Worm (Caenorhabditis elegans): ENCODE data around the gene snf-7.
A peak's percentile ranks its signal among the peaks of the same experiment; 100 is the strongest.

snf-7 gene

DNA sequence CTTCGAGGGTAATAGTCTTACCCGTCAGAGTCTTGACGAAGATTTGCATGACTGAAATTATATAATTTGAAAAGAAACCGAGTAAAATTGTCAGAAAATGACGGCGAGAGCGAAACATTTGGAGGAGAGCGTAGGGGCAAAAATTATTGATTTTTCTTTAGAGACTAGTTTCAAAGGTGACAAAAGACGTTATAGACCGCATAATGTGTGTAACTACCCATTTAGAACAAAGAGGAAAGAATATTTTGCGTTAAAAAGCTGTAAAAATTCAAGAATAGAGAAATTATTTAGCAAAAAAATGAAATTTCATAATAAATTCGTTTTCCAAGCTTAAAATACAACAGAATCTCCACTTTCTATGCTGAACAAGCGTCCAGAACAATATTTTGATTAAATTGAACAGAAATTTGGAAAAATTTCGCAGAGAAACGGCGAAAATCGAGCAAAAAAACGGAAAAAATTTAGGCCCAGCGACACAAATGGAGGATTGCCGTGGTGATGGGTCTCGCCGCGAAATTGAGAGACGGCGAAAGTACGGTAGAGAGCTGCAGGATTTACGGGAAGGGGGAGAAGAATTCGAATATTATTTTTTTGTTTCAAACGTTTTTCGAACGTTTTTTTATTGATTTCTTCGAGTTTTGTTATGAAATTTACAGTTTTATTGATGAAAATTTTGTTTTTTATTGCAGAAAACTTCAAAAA is 26.6 kb upstream of the snf-7 start, which contains the start of the genes ubq-2 and frg-1:
TSS of gene ubq-2 (minus strand) at position 51 of the 702 bp plus-strand sequence.
TSS of gene frg-1 (plus strand) at position 690 of the 702 bp plus-strand sequence.
- TF ChIP-seq ham-2 (GFP tag; optimal IDR thresholded peaks at IDR 0.05) (no peak), mls-2 (tag; optimal IDR thresholded peaks at IDR 0.05) (peak; percentile 10), hlh-1 (tag; optimal IDR thresholded peaks at IDR 0.05) (peak; percentile 11), pha-4 (tag; optimal IDR thresholded peaks at IDR 0.05) (peak; percentile 60), lsy-2 (tag; optimal IDR thresholded peaks at IDR 0.05) (peak; percentile 98), sptf-1 (tag; optimal IDR thresholded peaks at IDR 0.05) (no peak), ces-1 (GFP tag; optimal IDR thresholded peaks at IDR 0.05) (peak; percentile 10), mep-1 (tag; optimal IDR thresholded peaks at IDR 0.05) (peak; percentile 19), unc-120 (tag; optimal IDR thresholded peaks at IDR 0.05; ENCODE audit: poor library complexity, severe bottlenecking) (peak; percentile 12), sem-2 (GFP tag; optimal IDR thresholded peaks at IDR 0.05) (no peak), nhr-237 (tag; optimal IDR thresholded peaks at IDR 0.05) (peak; percentile 71), lin-13 (tag; optimal IDR thresholded peaks at IDR 0.05) (peak; percentile 76)

DNA sequence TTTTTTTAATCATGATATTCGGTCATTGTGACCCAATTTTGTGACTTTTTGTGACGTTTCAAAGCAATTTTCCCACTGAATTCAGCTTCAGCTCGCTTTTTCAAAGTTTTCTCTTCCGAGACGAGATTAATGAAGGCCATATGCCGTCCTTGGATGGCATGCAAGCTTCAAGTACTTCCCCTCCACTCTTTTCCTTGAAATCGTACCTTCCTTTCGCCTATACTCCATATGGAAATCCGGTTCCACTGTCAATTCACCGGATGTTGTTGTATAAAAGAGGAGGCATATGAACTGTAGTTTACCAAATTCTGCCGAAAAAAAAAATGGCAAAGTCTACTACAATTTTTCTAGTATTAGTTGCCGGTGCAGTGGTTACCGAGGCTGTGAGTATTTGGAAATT is 24.5 kb upstream of the snf-7 start, which contains the start of gene ZK1010.4:
TSS of gene ZK1010.4 (plus strand) at position 301 of the 400 bp plus-strand sequence.
- TF ChIP-seq elt-1 (tag; optimal IDR thresholded peaks at IDR 0.05; ENCODE audit: borderline replicate concordance, insufficient read depth) (no peak), drap-1 (GFP tag; optimal IDR thresholded peaks at IDR 0.05) (no peak), mls-2 (tag; optimal IDR thresholded peaks at IDR 0.05) (no peak), nhr-28 (tag; optimal IDR thresholded peaks at IDR 0.05) (no peak), cnd-1 (tag; optimal IDR thresholded peaks at IDR 0.05) (no peak), sptf-1 (tag; optimal IDR thresholded peaks at IDR 0.05) (no peak), zip-8 (tag; optimal IDR thresholded peaks at IDR 0.05) (no peak), flh-1 (GFP tag; optimal IDR thresholded peaks at IDR 0.05) (no peak), ham-2 (GFP tag; optimal IDR thresholded peaks at IDR 0.05) (no peak), ceh-39 (tag; optimal IDR thresholded peaks at IDR 0.05) (no peak)

DNA sequence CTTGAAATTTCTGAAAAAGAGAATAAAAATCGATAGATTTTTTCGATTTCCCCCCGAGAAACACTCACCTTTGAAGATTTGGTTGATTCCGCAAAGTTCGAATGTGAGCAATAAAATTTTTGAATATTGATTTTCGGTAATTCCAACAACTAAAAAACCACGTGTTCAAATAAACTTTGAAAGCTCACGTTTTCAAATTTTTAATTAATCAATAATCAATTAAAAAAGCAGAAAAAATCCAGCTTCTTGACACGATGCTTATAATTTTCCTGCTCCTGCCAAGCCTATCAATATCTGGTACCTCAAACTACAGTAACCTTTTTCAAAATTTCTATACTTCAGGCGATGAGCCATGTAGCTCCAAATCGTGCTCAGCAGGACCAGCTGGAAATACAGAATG is 17.8 kb upstream of the snf-7 start, which contains the start of gene ZK1010.5:
TSS of gene ZK1010.5 (minus strand) at position 101 of the 400 bp plus-strand sequence.
- no peak for TF ChIP-seq ceh-43 (GFP tag; optimal IDR thresholded peaks at IDR 0.05)
- TF ChIP-seq zip-8 (tag; optimal IDR thresholded peaks at IDR 0.05), result no peak
- no peak for TF ChIP-seq nhr-237 (tag; optimal IDR thresholded peaks at IDR 0.05)
- TF ChIP-seq pha-4 (tag; optimal IDR thresholded peaks at IDR 0.05), result no peak
- TF ChIP-seq hlh-1 (tag; optimal IDR thresholded peaks at IDR 0.05), result no peak
- TF ChIP-seq drap-1 (GFP tag; optimal IDR thresholded peaks at IDR 0.05), result no peak
- no peak for TF ChIP-seq unc-120 (tag; optimal IDR thresholded peaks at IDR 0.05; ENCODE audit: poor library complexity, severe bottlenecking)
- no peak for TF ChIP-seq lin-32 (GFP tag; optimal IDR thresholded peaks at IDR 0.05)
- no peak for TF ChIP-seq ham-2 (GFP tag; optimal IDR thresholded peaks at IDR 0.05)
- no peak for TF ChIP-seq ceh-83 (GFP tag; optimal IDR thresholded peaks at IDR 0.05)
- no peak for TF ChIP-seq mls-2 (tag; optimal IDR thresholded peaks at IDR 0.05)
- TF ChIP-seq sem-2 (GFP tag; optimal IDR thresholded peaks at IDR 0.05), result no peak
- TF ChIP-seq cnd-1 (tag; optimal IDR thresholded peaks at IDR 0.05), result no peak
- no peak for TF ChIP-seq snpc-4 (tag; optimal IDR thresholded peaks at IDR 0.05)
- TF ChIP-seq unc-39 (tag; optimal IDR thresholded peaks at IDR 0.05), result no peak

DNA sequence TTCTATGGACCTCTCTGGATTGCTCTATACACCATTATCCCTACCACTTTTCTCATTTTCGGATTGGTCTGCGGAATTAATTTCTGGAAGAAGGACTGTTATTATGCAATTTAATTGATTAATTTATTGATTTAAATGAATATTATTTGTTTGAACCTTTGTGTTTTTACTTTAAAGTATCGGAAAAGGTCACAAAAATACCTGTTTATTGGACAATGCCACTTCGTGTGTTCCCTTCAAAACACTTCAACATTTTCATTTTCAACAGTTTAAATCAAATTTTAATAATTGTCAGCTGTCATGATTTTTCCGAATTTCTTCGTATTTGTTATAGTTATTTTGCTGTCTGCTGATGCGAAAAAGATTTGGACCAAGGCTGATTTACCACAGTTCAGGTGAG is 14.3 kb upstream of the snf-7 start, which contains the start of gene ZK1010.12:
TSS of gene ZK1010.12 (plus strand) at position 301 of the 400 bp plus-strand sequence.
- TF ChIP-seq nhr-2 (tag; optimal IDR thresholded peaks at IDR 0.05) (no peak), blmp-1 (tag; optimal IDR thresholded peaks at IDR 0.05) (no peak), tbx-8 (GFP tag; optimal IDR thresholded peaks at IDR 0.05) (no peak), nhr-28 (tag; optimal IDR thresholded peaks at IDR 0.05) (no peak), unc-120 (tag; optimal IDR thresholded peaks at IDR 0.05; ENCODE audit: poor library complexity, severe bottlenecking) (no peak)

DNA sequence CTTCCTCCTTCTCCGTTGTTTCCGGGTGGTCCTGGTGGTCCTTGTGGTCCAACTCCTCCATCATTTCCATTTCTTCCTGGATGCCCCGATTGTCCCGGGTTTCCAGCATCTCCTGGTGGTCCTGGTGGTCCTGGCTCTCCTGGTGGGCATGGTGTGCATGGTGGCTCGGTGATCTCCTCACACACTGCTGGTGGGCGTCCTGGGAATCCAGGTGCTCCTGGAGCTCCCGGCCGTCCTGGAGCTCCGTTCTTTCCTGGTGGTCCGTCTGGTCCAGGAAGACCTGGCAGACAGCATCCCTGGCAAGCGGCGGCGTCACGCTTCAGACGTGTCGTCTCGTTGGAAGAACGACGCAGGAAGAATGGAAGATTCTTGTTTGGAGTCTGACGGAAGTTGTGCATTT is 12.2 kb upstream of the snf-7 start:
- no peak for TF ChIP-seq nhr-76 (tag; optimal IDR thresholded peaks at IDR 0.05)
- TF ChIP-seq ztf-11 (tag; optimal IDR thresholded peaks at IDR 0.05), result no peak
- no peak for TF ChIP-seq unc-120 (tag; optimal IDR thresholded peaks at IDR 0.05; ENCODE audit: poor library complexity, severe bottlenecking)
- no peak for TF ChIP-seq elt-3 (tag; optimal IDR thresholded peaks at IDR 0.05)
- TF ChIP-seq pha-4 (tag; optimal IDR thresholded peaks at IDR 0.05), result no peak
- no peak for TF ChIP-seq mls-2 (tag; optimal IDR thresholded peaks at IDR 0.05)
- TF ChIP-seq cnd-1 (tag; optimal IDR thresholded peaks at IDR 0.05), result no peak
- TF ChIP-seq mep-1 (tag; optimal IDR thresholded peaks at IDR 0.05), result no peak
- TF ChIP-seq M03D4.4 (tag; optimal IDR thresholded peaks at IDR 0.05), result no peak
- no peak for TF ChIP-seq nhr-2 (tag; optimal IDR thresholded peaks at IDR 0.05)

Measured in whole organism, mixed stage, embryonic.